Worm (Caenorhabditis elegans) whole organism, early embryonic: ENCODE results near the gene atln-2.

ENCODE experiments used
- B0310.2 ChIP-seq: sonication (generic microtip); optimal IDR thresholded peaks from 2 replicates; lab custom pipeline; 2016; ENCODE audit warnings: mild to moderate bottlenecking, missing genetic modification characterization, missing compliant biosample characterization
- F13C5.2 ChIP-seq: sonication (generic microtip); optimal IDR thresholded peaks from 2 replicates; lab custom pipeline; 2017; ENCODE audit warnings: mild to moderate bottlenecking, missing genetic modification characterization, inconsistent platforms, missing compliant biosample characterization
- aly-1 ChIP-seq: sonication (generic microtip); optimal IDR thresholded peaks from 2 replicates; lab custom pipeline; 2016; ENCODE audit warnings: missing genetic modification characterization, missing compliant biosample characterization
- ama-1 ChIP-seq: fragments of 150-350 bp; optimal IDR thresholded peaks from 2 replicates; lab custom pipeline; 2014
- ceh-36 ChIP-seq: sonication (generic microtip); optimal IDR thresholded peaks from 2 replicates; lab custom pipeline; 2016; ENCODE audit warnings: missing genetic modification characterization, inconsistent platforms, missing compliant biosample characterization
- ets-7 ChIP-seq: sonication (generic microtip); optimal IDR thresholded peaks from 2 replicates; lab custom pipeline; 2016; ENCODE audit warnings: missing genotype, missing genetic modification characterization, missing compliant biosample characterization
- flt-1 ChIP-seq: fragments of 200-800 bp; sonication (Bioruptor generic); IDR thresholded peaks from 2 replicates; pipeline ENCODE4 v1.3.6; 2022; ENCODE audit warnings: missing genetic modification characterization, missing compliant biosample characterization
- hmbx-1 ChIP-seq: sonication (generic microtip); optimal IDR thresholded peaks from 2 replicates; lab custom pipeline; 2016; ENCODE audit warnings: mild to moderate bottlenecking, missing genetic modification characterization, missing compliant biosample characterization
- hnd-1 ChIP-seq: sonication (generic microtip); optimal IDR thresholded peaks from 2 replicates; lab custom pipeline; 2016; ENCODE audit warnings: missing genetic modification characterization, missing compliant biosample characterization
- pes-1 ChIP-seq: fragments of 200-800 bp; sonication (Bioruptor generic); IDR thresholded peaks from 2 replicates; pipeline ENCODE4 v1.3.6; 2022; ENCODE audit warnings: missing genetic modification reagents, missing genetic modification characterization, missing compliant biosample characterization
- scrt-1 ChIP-seq: fragments of 200-800 bp; sonication (Bioruptor generic); IDR thresholded peaks from 2 replicates; pipeline ENCODE4 v1.3.6; 2022; ENCODE audit warnings: missing genetic modification characterization, missing compliant biosample characterization
- sea-1 ChIP-seq: fragments of 200-800 bp; sonication (Bioruptor generic); conservative IDR thresholded peaks from 2 replicates; pipeline ENCODE4 v1.3.6; 2022; ENCODE audit warnings: missing genetic modification characterization, missing compliant biosample characterization
- tbx-37 ChIP-seq: fragments of 200-800 bp; sonication (Bioruptor generic); conservative IDR thresholded peaks from 2 replicates; pipeline ENCODE4 v1.3.6; 2022; ENCODE audit warnings: missing genetic modification reagents, missing genetic modification characterization, missing compliant biosample characterization

DNA sequence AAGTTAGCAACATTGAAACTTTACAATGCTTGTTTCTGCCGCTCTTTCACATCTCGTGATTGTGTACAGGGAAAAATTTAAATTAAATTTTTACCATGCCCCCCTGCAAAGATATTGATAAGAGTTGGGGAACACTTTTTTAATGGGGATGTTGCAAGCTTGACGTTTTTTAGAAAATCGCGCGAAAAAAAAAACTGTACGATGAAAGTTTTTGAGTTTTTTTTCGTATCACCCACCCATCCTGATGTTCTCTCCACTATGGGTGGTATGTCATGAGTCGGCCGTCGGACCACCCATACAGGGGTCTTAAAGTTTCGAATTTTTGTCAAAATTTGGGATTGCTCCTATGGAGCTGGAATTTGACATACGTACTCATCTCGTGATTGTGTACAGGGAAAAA lies 32.4 kb upstream of the atln-2 start:
- TF ChIP-seq ama-1 (no peak), B0310.2 (no peak), tbx-37 (GFP tag; lab: Robert Waterston, UW) (no peak), ets-7 (tag; lab: Kevin White, UChicago) (no peak), F13C5.2 (no peak), aly-1 (tag; lab: Kevin White, UChicago) (no peak), hmbx-1 (no peak), flt-1 (GFP tag; lab: Robert Waterston, UW) (no peak), pes-1 (GFP tag; lab: Robert Waterston, UW) (no peak), sea-1 (GFP tag; lab: Robert Waterston, UW) (no peak), ceh-36 (no peak), scrt-1 (GFP tag; lab: Robert Waterston, UW) (no peak), hnd-1 (no peak)
